Worm (Caenorhabditis elegans) whole organism, midembryonic: ENCODE results near the gene K07F5.6.
"Not testable (repeated sequence)": the region's sequence is repeated elsewhere in the genome, so short reads cannot be mapped to it uniquely, and the experiment has no call there.

ENCODE experiments used
- T22C8.4 ChIP-seq: fragments of 200-800 bp; sonication (Bioruptor generic); IDR thresholded peaks from 2 replicates; pipeline ENCODE4 v1.3.6; 2022; ENCODE audit warnings: missing genetic modification characterization, missing compliant biosample characterization
- klf-2 ChIP-seq: fragments of 200-800 bp; sonication (Bioruptor generic); conservative IDR thresholded peaks from 2 replicates; pipeline ENCODE4 v1.3.6; 2022; ENCODE audit warnings: missing genetic modification reagents, missing genetic modification characterization, missing compliant biosample characterization
- med-1 ChIP-seq: sonication (generic microtip); optimal IDR thresholded peaks from 2 replicates; lab custom pipeline; 2017; ENCODE audit warnings: missing genetic modification characterization, mild to moderate bottlenecking, missing compliant biosample characterization, antibody characterized with exemption, missing genetic modification reagents; ENCODE audit not compliant: insufficient read depth
- ref-1 ChIP-seq: fragments of 200-800 bp; sonication (Bioruptor generic); conservative IDR thresholded peaks from 2 replicates; pipeline ENCODE4 v1.3.6; 2022; ENCODE audit warnings: missing genetic modification reagents, missing genetic modification characterization, missing compliant biosample characterization
- tab-1 ChIP-seq: fragments of 200-800 bp; sonication (Bioruptor generic); IDR thresholded peaks from 2 replicates; pipeline ENCODE4 v1.3.6; 2022; ENCODE audit warnings: missing genetic modification characterization, missing compliant biosample characterization
- ztf-23 ChIP-seq: fragments of 200-800 bp; sonication (Bioruptor generic); IDR thresholded peaks from 2 replicates; pipeline ENCODE4 v1.3.6; 2022; ENCODE audit warnings: missing genetic modification reagents, missing genetic modification characterization, missing compliant biosample characterization

- not testable (repeated sequence) for TF ChIP-seq T22C8.4; klf-2 (GFP tag; lab: Robert Waterston, UW); ztf-23; ref-1; med-1 (GFP tag; lab: Kevin White, UChicago); tab-1 (GFP tag; lab: Robert Waterston, UW)
Observed at ce11 chrIV:9837349-9837748, 9.1 kb downstream of the K07F5.6 start, which contains the start of gene msp-10.
